Fruit fly (Drosophila melanogaster): Measurements from ENCODE around the gene CG34126.

- no peak for TF ChIP-seq CG6276 (GFP tag; optimal IDR thresholded peaks at IDR 0.05)
- TF ChIP-seq esn (GFP tag; optimal IDR thresholded peaks at IDR 0.05), result peak; percentile 54
- TF ChIP-seq cyc (GFP tag; optimal IDR thresholded peaks at IDR 0.05), result no peak
- no peak for TF ChIP-seq Met (GFP tag; optimal IDR thresholded peaks at IDR 0.05)
- no peak for TF ChIP-seq Gug (GFP tag; IDR thresholded peaks at IDR 0.05)
- TF ChIP-seq Hr38 (GFP tag; optimal IDR thresholded peaks at IDR 0.05), result no peak
- peak; percentile 79 for TF ChIP-seq Eip78C (GFP tag)
- no peak for TF ChIP-seq CG6792 (GFP tag; optimal IDR thresholded peaks at IDR 0.05)
- no peak for TF ChIP-seq net (GFP tag; optimal IDR thresholded peaks at IDR 0.05)
- TF ChIP-seq salr (GFP tag; optimal IDR thresholded peaks at IDR 0.05), result no peak
- no peak for TF ChIP-seq CG7368 (GFP tag; optimal IDR thresholded peaks at IDR 0.05)
- peak in 1 of 2 experiments; percentile 42 for TF ChIP-seq ss (GFP tag; optimal IDR thresholded peaks at IDR 0.05)
Measured at dm6 chr2L:5009306-5010030, 28.1 kb downstream of the CG34126 start, which contains the start of gene Rtnl1.

Data from whole organism, prepupa.